Worm (Caenorhabditis elegans) whole organism, L3 larva: ENCODE measurements around the gene F16H6.10.

Experiments used
- ZK546.5 ChIP-seq: sonication (generic microtip); optimal IDR thresholded peaks from 2 replicates; lab custom pipeline; 2017; ENCODE audit warnings: missing biosample characterization, missing genetic modification characterization
- aly-2 ChIP-seq: fragments of 150-350 bp; optimal IDR thresholded peaks from 2 replicates; lab custom pipeline; 2014; ENCODE audit warnings: missing biosample characterization, missing genetic modification characterization
- ceh-16 ChIP-seq: sonication (generic microtip); optimal IDR thresholded peaks from 2 replicates; lab custom pipeline; 2017; ENCODE audit warnings: missing biosample characterization, missing genetic modification characterization
- ceh-9 ChIP-seq: sonication (generic microtip); optimal IDR thresholded peaks from 2 replicates; lab custom pipeline; 2018; ENCODE audit warnings: missing biosample characterization, missing genetic modification characterization
- egl-27 ChIP-seq: sonication (generic microtip); optimal IDR thresholded peaks from 4 replicates; lab custom pipeline; 2017; ENCODE audit warnings: missing biosample characterization, missing genetic modification reagents, missing genetic modification characterization
- elt-1 ChIP-seq: fragments of 150-350 bp; optimal IDR thresholded peaks from 2 replicates; lab custom pipeline; 2014; ENCODE audit warnings: missing biosample characterization, missing genetic modification characterization
- elt-2 ChIP-seq: sonication (generic microtip); optimal IDR thresholded peaks from 2 replicates; lab custom pipeline; 2016; ENCODE audit warnings: missing genetic modification reagents, mild to moderate bottlenecking, missing genetic modification characterization, missing compliant biosample characterization
- elt-3 ChIP-seq, 3 experiments: fragments of 150-350 bp in 1 of 3; sonication (generic microtip) in 2 of 3; optimal IDR thresholded peaks; 2 replicates in 2 of 3; 4 replicates in 1 of 3; lab custom pipeline; 2014 to 2017; ENCODE audit warnings: missing biosample characterization in 3 of 3, missing genetic modification characterization in 3 of 3
- eor-1 ChIP-seq, 2 experiments: fragments of 150-350 bp; optimal IDR thresholded peaks; 2 replicates each; lab custom pipeline; 2014 to 2018; ENCODE audit warnings: missing biosample characterization in 2 of 2, missing genetic modification characterization in 2 of 2
- fkh-2 ChIP-seq: fragments of 150-350 bp; optimal IDR thresholded peaks from 2 replicates; lab custom pipeline; 2014; ENCODE audit warnings: missing biosample characterization, missing genetic modification reagents, missing genetic modification characterization
- fos-1 ChIP-seq: fragments of 150-350 bp; optimal IDR thresholded peaks from 2 replicates; lab custom pipeline; 2014; ENCODE audit warnings: missing biosample characterization, missing genetic modification characterization
- hmg-11 ChIP-seq: sonication (generic microtip); optimal IDR thresholded peaks from 2 replicates; lab custom pipeline; 2016; ENCODE audit warnings: missing genetic modification characterization, missing compliant biosample characterization
- jun-1 ChIP-seq: fragments of 150-350 bp; optimal IDR thresholded peaks from 2 replicates; lab custom pipeline; 2014; ENCODE audit warnings: missing biosample characterization, missing genetic modification reagents, missing genetic modification characterization
- lin-15B ChIP-seq: fragments of 150-350 bp; optimal IDR thresholded peaks from 2 replicates; lab custom pipeline; 2014; ENCODE audit warnings: missing biosample characterization, missing genetic modification characterization
- lin-39 ChIP-seq: fragments of 150-350 bp; optimal IDR thresholded peaks from 2 replicates; lab custom pipeline; 2018; ENCODE audit warnings: missing biosample characterization, missing genetic modification reagents, missing genetic modification characterization
- lsy-12 ChIP-seq: sonication (generic microtip); optimal IDR thresholded peaks from 2 replicates; lab custom pipeline; 2016; ENCODE audit warnings: mild to moderate bottlenecking, missing genetic modification characterization, missing compliant biosample characterization
- mml-1 ChIP-seq: fragments of 150-350 bp; sonication (generic microtip); optimal IDR thresholded peaks from 3 replicates; lab custom pipeline; 2014; ENCODE audit warnings: missing biosample characterization, missing genetic modification characterization
- nfya-1 ChIP-seq: sonication (generic microtip); optimal IDR thresholded peaks from 2 replicates; lab custom pipeline; 2017; ENCODE audit warnings: missing genetic modification characterization, mild to moderate bottlenecking, missing compliant biosample characterization, antibody characterized with exemption, moderate library complexity; ENCODE audit not compliant: insufficient read depth
- nhr-11 ChIP-seq: fragments of 150-350 bp; optimal IDR thresholded peaks from 2 replicates; lab custom pipeline; 2014; ENCODE audit warnings: missing biosample characterization, missing genetic modification characterization
- nhr-12 ChIP-seq: fragments of 150-350 bp; optimal IDR thresholded peaks from 2 replicates; lab custom pipeline; 2014; ENCODE audit warnings: missing biosample characterization, missing genetic modification characterization
- nhr-23 ChIP-seq: fragments of 150-350 bp; optimal IDR thresholded peaks from 2 replicates; lab custom pipeline; 2014; ENCODE audit warnings: missing biosample characterization, missing genetic modification reagents, missing genetic modification characterization
- nhr-237 ChIP-seq: fragments of 150-350 bp; optimal IDR thresholded peaks from 2 replicates; lab custom pipeline; 2014; ENCODE audit warnings: missing biosample characterization, missing genetic modification characterization
- nhr-28 ChIP-seq: fragments of 150-350 bp; optimal IDR thresholded peaks from 2 replicates; lab custom pipeline; 2014; ENCODE audit warnings: missing biosample characterization, missing genetic modification characterization
- nhr-43 ChIP-seq: sonication (generic microtip); optimal IDR thresholded peaks from 2 replicates; lab custom pipeline; 2016; ENCODE audit warnings: mild to moderate bottlenecking, missing genetic modification characterization, missing compliant biosample characterization; ENCODE audit not compliant: poor library complexity, severe bottlenecking
- nhr-67 ChIP-seq: fragments of 150-350 bp; optimal IDR thresholded peaks from 2 replicates; lab custom pipeline; 2014; ENCODE audit warnings: missing biosample characterization, missing genetic modification characterization
- nhr-76 ChIP-seq: fragments of 150-350 bp; sonication (generic microtip); optimal IDR thresholded peaks from 5 replicates; lab custom pipeline; 2014; ENCODE audit warnings: missing biosample characterization, missing genetic modification characterization
- nhr-77 ChIP-seq: fragments of 150-350 bp; optimal IDR thresholded peaks from 2 replicates; lab custom pipeline; 2014; ENCODE audit warnings: missing biosample characterization, missing genetic modification characterization
- pha-4 ChIP-seq: fragments of 150-350 bp; optimal IDR thresholded peaks from 2 replicates; lab custom pipeline; 2014; ENCODE audit warnings: missing biosample characterization, missing genetic modification reagents, missing genetic modification characterization
- pqm-1 ChIP-seq: fragments of 150-350 bp; optimal IDR thresholded peaks from 2 replicates; lab custom pipeline; 2017; ENCODE audit warnings: missing biosample characterization, missing genetic modification characterization, inconsistent platforms
- sea-2 ChIP-seq: fragments of 150-350 bp; sonication (generic microtip); optimal IDR thresholded peaks from 4 replicates; lab custom pipeline; 2014; ENCODE audit warnings: missing biosample characterization, missing genetic modification reagents, missing genetic modification characterization
- skn-1 ChIP-seq: fragments of 150-350 bp; optimal IDR thresholded peaks from 2 replicates; lab custom pipeline; 2014; ENCODE audit warnings: missing biosample characterization, missing genetic modification characterization
- snpc-4 ChIP-seq: fragments of 150-350 bp; optimal IDR thresholded peaks from 2 replicates; lab custom pipeline; 2014; ENCODE audit warnings: missing biosample characterization, missing genetic modification characterization
- unc-39 ChIP-seq: sonication (generic microtip); optimal IDR thresholded peaks from 4 replicates; lab custom pipeline; 2017; ENCODE audit warnings: missing biosample characterization, missing genetic modification characterization
- unc-62 ChIP-seq: fragments of 150-350 bp; sonication (generic microtip); optimal IDR thresholded peaks from 4 replicates; lab custom pipeline; 2014; ENCODE audit warnings: missing biosample characterization, missing genetic modification reagents, missing genetic modification characterization
- zag-1 ChIP-seq: fragments of 150-350 bp; optimal IDR thresholded peaks from 2 replicates; lab custom pipeline; 2014; ENCODE audit warnings: missing biosample characterization, missing genetic modification characterization
- ztf-11 ChIP-seq: fragments of 150-350 bp; optimal IDR thresholded peaks from 2 replicates; lab custom pipeline; 2014; ENCODE audit warnings: missing biosample characterization, missing genetic modification characterization
- ztf-4 ChIP-seq: fragments of 150-350 bp; optimal IDR thresholded peaks from 2 replicates; lab custom pipeline; 2014; ENCODE audit warnings: missing biosample characterization, missing genetic modification characterization

F16H6.10 gene

ce11 chrV:18224353-18224752, at the start of gene F16H6.10:
Gene F16H6.10, minus strand, starts transcription at chrV:18224453.
- TF ChIP-seq lin-15B (tag; lab: Kevin White, UChicago) (no peak), nfya-1 (tag; lab: Kevin White, UChicago) (no peak), nhr-77 (no peak), unc-39 (tag; lab: Kevin White, UChicago) (no peak), nhr-67 (no peak), nhr-237 (tag; lab: Kevin White, UChicago) (no peak), lin-39 (tag; lab: Kevin White, UChicago) (no peak)
- TF ChIP-seq, all 47 proteins: peak for 0

ce11 chrV:18270403-18270802, 46.1 kb upstream of the F16H6.10 start, which contains the start of gene Y37H2C.4:
Gene Y37H2C.4, plus strand, starts transcription at chrV:18270703.
- TF ChIP-seq nhr-28 (no peak), elt-1 (no peak), ceh-9 (tag; lab: Kevin White, UChicago) (no peak), nhr-11 (tag; lab: Kevin White, UChicago) (no peak), elt-3 (tag; optimal IDR thresholded peaks at IDR 0.05; lab: Kevin White, UChicago) (no peak), nhr-12 (tag; lab: Kevin White, UChicago) (no peak), unc-62 (no peak), ceh-16 (tag; lab: Kevin White, UChicago) (no peak), fos-1 (no peak), nhr-76 (tag; lab: Kevin White, UChicago) (no peak), ztf-4 (tag; lab: Kevin White, UChicago) (no peak), ztf-11 (no peak), mml-1 (tag; lab: Kevin White, UChicago) (no peak), aly-2 (no peak)

- TF ChIP-seq snpc-4 (tag; lab: Kevin White, UChicago): no peak
- TF ChIP-seq elt-2: no peak
- TF ChIP-seq pha-4: no peak
- TF ChIP-seq ztf-11: no peak
- TF ChIP-seq egl-27 (tag; lab: Kevin White, UChicago): no peak
- TF ChIP-seq pqm-1 (tag; lab: Kevin White, UChicago): no peak
- no peak for TF ChIP-seq nfya-1 (tag; lab: Kevin White, UChicago)
Measured at ce11 chrV:18269885-18270284, 45.6 kb upstream of the F16H6.10 start, which contains the start of gene skr-6. Gene skr-6, minus strand, starts transcription at chrV:18269985.

ce11 chrV:18268744-18269143, 44.5 kb upstream of the F16H6.10 start, which contains the start of gene fbxa-213:
Gene fbxa-213, minus strand, starts transcription at chrV:18268844.
- TF ChIP-seq aly-2 (no peak), ztf-11 (no peak), hmg-11 (tag; lab: Kevin White, UChicago) (no peak), nhr-77 (no peak), eor-1 (tag; optimal IDR thresholded peaks at IDR 0.05; lab: Kevin White, UChicago) (no peak), lin-39 (tag; lab: Kevin White, UChicago) (no peak), nhr-23 (tag; lab: Kevin White, UChicago) (no peak), skn-1 (tag; lab: Kevin White, UChicago) (no peak), fkh-2 (tag; lab: Kevin White, UChicago) (no peak), elt-2 (no peak), nhr-76 (tag; lab: Kevin White, UChicago) (no peak), nhr-43 (tag; lab: Kevin White, UChicago) (no peak), lsy-12 (tag; lab: Kevin White, UChicago) (no peak), mml-1 (tag; lab: Kevin White, UChicago) (no peak), nhr-12 (tag; lab: Kevin White, UChicago) (no peak), ZK546.5 (no peak), nhr-237 (tag; lab: Kevin White, UChicago) (no peak), zag-1 (tag; lab: Kevin White, UChicago) (no peak)
- TF ChIP-seq, all 47 proteins: peak for 0

ce11 chrV:18266238-18266637, 42.0 kb upstream of the F16H6.10 start, which contains the start of gene R10E8.6:
Gene R10E8.6, minus strand, starts transcription at chrV:18266391.
- TF ChIP-seq hmg-11 (tag; lab: Kevin White, UChicago): no peak
- no peak for TF ChIP-seq ceh-16 (tag; lab: Kevin White, UChicago)
- peak; percentile 90 for TF ChIP-seq elt-2
- TF ChIP-seq nhr-43 (tag; lab: Kevin White, UChicago): no peak
- no peak for TF ChIP-seq ceh-9 (tag; lab: Kevin White, UChicago)
- no peak for TF ChIP-seq ZK546.5
- TF ChIP-seq sea-2 (GFP tag; lab: Kevin White, UChicago): no peak
- peak; percentile 21 for TF ChIP-seq jun-1 (tag; lab: Kevin White, UChicago)
- TF ChIP-seq mml-1 (tag; lab: Kevin White, UChicago): no peak
- TF ChIP-seq pqm-1 (tag; lab: Kevin White, UChicago): peak; percentile 70
- no peak for TF ChIP-seq nhr-237 (tag; lab: Kevin White, UChicago)
- TF ChIP-seq nhr-11 (tag; lab: Kevin White, UChicago): no peak
- no peak for TF ChIP-seq aly-2
- TF ChIP-seq lin-15B (tag; lab: Kevin White, UChicago): no peak
